Fruit fly (Drosophila melanogaster) whole organism, adult: Measurements from ENCODE around the gene Hipk.

Source experiments
- CG12768 ChIP-seq: fragments of 200-800 bp; sonication (Bioruptor generic); optimal IDR thresholded peaks from 2 replicates; lab custom pipeline; 2017; ENCODE audit warnings: missing biosample characterization, missing genetic modification characterization, mild to moderate bottlenecking, moderate library complexity, missing genetic modification reagents
- CG14711 ChIP-seq: fragments of 200-800 bp; sonication (Bioruptor generic); optimal IDR thresholded peaks from 2 replicates; lab custom pipeline; 2018; ENCODE audit warnings: missing biosample characterization, mild to moderate bottlenecking, missing genetic modification characterization, moderate library complexity
- CG33017 ChIP-seq: fragments of 200-800 bp; sonication (Bioruptor generic); optimal IDR thresholded peaks from 2 replicates; lab custom pipeline; 2018; ENCODE audit warnings: missing biosample characterization, mild to moderate bottlenecking, missing genetic modification characterization, moderate library complexity
- CG7045 ChIP-seq: fragments of 200-800 bp; sonication (Bioruptor generic); optimal IDR thresholded peaks from 2 replicates; lab custom pipeline; 2017; ENCODE audit warnings: missing biosample characterization, mild to moderate bottlenecking, missing genetic modification characterization
- CG7101 ChIP-seq: fragments of 200-800 bp; sonication (Bioruptor generic); optimal IDR thresholded peaks from 2 replicates; lab custom pipeline; 2018; ENCODE audit warnings: missing biosample characterization, mild to moderate bottlenecking, missing genetic modification characterization, moderate library complexity
- Crg-1 ChIP-seq: fragments of 200-800 bp; sonication (Bioruptor generic); optimal IDR thresholded peaks from 2 replicates; lab custom pipeline; 2016; ENCODE audit warnings: missing biosample characterization, missing genetic modification characterization
- Hr96 ChIP-seq: fragments of 200-800 bp; sonication (Bioruptor generic); optimal IDR thresholded peaks from 2 replicates; lab custom pipeline; 2016; ENCODE audit warnings: missing biosample characterization, missing genetic modification characterization
- Mnt ChIP-seq: fragments of 200-800 bp; sonication (Bioruptor generic); optimal IDR thresholded peaks from 2 replicates; lab custom pipeline; 2016; ENCODE audit warnings: missing biosample characterization, mild to moderate bottlenecking, missing genetic modification characterization
- cic ChIP-seq: fragments of 200-800 bp; sonication (Bioruptor generic); optimal IDR thresholded peaks from 2 replicates; lab custom pipeline; 2017; ENCODE audit warnings: missing biosample characterization, mild to moderate bottlenecking, missing genetic modification characterization, moderate library complexity
- kay ChIP-seq: fragments of 200-800 bp; sonication (Bioruptor generic); peaks from one replicate; lab custom pipeline; 2016; ENCODE audit warnings: missing biosample characterization, missing genetic modification characterization, borderline replicate concordance
- pad ChIP-seq: fragments of 200-800 bp; sonication (Bioruptor generic); optimal IDR thresholded peaks from 3 replicates; lab custom pipeline; 2017; ENCODE audit warnings: missing biosample characterization, missing genetic modification characterization, mild to moderate bottlenecking, moderate library complexity, missing genetic modification reagents
- toe ChIP-seq: fragments of 200-800 bp; sonication (Bioruptor generic); optimal IDR thresholded peaks from 2 replicates; lab custom pipeline; 2016; ENCODE audit warnings: missing biosample characterization, missing genetic modification characterization

DNA sequence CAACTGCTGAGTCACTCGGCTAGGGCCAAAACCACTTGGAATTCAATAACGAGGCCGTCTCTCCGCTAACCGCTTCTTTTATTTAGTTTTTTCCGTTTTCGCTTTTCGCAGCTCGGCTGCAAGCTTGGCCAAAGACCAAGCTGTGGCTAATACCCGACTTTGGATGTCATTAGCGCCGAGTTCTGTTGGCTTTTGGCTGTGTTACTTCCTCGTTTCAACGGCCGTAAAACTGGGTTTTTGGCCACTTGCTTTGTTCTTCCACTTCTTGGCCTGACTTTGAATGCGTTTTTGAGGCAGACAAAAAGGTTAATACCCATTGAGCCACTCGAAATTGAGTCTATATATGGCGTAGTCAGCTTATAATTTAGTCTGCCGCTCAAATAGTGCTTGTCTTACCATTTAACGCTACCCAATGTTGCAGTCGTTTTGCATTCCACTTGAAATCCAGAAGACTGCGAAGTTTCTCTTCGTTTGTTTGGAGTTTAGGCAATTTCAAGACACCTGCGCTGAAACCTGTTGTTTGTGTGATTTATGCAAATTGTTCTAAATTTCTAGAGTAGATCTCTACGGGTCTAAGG, 58.8 kb downstream of the Hipk start:
- TF ChIP-seq CG12768 (no peak), pad (no peak), Crg-1 (GFP tag; lab: Kevin White, UChicago) (no peak), Mnt (GFP tag; lab: Kevin White, UChicago) (no peak), Hr96 (GFP tag; lab: Kevin White, UChicago) (no peak), CG7101 (tag; lab: Kevin White, UChicago) (no peak), CG7045 (GFP tag; lab: Kevin White, UChicago) (no peak), toe (GFP tag; lab: Kevin White, UChicago) (no peak), CG14711 (tag; lab: Kevin White, UChicago) (no peak), kay (GFP tag; lab: Kevin White, UChicago) (no peak), CG33017 (tag; lab: Kevin White, UChicago) (no peak), cic (no peak)
